Worm (Caenorhabditis elegans) whole organism, midembryonic: ENCODE measurements around the gene fbxa-14.

Source experiments
- T22C8.4 ChIP-seq: fragments of 200-800 bp; sonication (Bioruptor generic); IDR thresholded peaks from 2 replicates; pipeline ENCODE4 v1.3.6; 2022; ENCODE audit warnings: missing genetic modification characterization, missing compliant biosample characterization
- cog-1 ChIP-seq: sonication (generic microtip); optimal IDR thresholded peaks from 2 replicates; lab custom pipeline; 2016; ENCODE audit warnings: missing genetic modification characterization, missing compliant biosample characterization
- flt-1 ChIP-seq: fragments of 200-800 bp; sonication (Bioruptor generic); IDR thresholded peaks from 2 replicates; pipeline ENCODE4 v1.3.6; 2022; ENCODE audit warnings: missing genetic modification characterization, missing compliant biosample characterization
- klf-2 ChIP-seq: fragments of 200-800 bp; sonication (Bioruptor generic); conservative IDR thresholded peaks from 2 replicates; pipeline ENCODE4 v1.3.6; 2022; ENCODE audit warnings: missing genetic modification reagents, missing genetic modification characterization, missing compliant biosample characterization
- med-1 ChIP-seq: sonication (generic microtip); optimal IDR thresholded peaks from 2 replicates; lab custom pipeline; 2017; ENCODE audit warnings: missing genetic modification characterization, mild to moderate bottlenecking, missing compliant biosample characterization, antibody characterized with exemption, missing genetic modification reagents; ENCODE audit not compliant: insufficient read depth
- tab-1 ChIP-seq: fragments of 200-800 bp; sonication (Bioruptor generic); IDR thresholded peaks from 2 replicates; pipeline ENCODE4 v1.3.6; 2022; ENCODE audit warnings: missing genetic modification characterization, missing compliant biosample characterization
- ztf-23 ChIP-seq: fragments of 200-800 bp; sonication (Bioruptor generic); IDR thresholded peaks from 2 replicates; pipeline ENCODE4 v1.3.6; 2022; ENCODE audit warnings: missing genetic modification reagents, missing genetic modification characterization, missing compliant biosample characterization
- ztf-29 ChIP-seq: fragments of 200-800 bp; sonication (Bioruptor generic); IDR thresholded peaks from 2 replicates; pipeline ENCODE4 v1.3.6; 2022; ENCODE audit warnings: missing genetic modification reagents, missing genetic modification characterization, missing compliant biosample characterization

DNA sequence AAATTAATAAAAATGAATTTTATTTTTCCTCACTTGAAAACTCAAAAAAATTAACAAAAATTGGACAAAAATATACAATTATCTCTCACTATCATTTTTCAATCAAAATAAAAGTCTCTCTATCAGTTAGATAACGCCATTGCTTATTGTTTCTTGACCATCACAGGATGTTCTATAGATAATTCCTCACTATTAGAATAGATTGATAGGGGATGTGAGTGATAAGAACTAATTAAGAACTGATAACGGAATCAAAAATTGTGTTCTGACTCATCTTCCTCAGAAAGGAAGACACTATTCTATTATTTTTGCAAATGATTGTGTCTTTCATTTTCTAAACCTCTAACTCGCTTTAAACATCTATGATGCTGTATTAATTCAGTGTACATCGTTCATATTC lies 35.3 kb downstream of the fbxa-14 start:
- no peak for TF ChIP-seq cog-1 (tag; lab: Kevin White, UChicago)
- TF ChIP-seq tab-1 (GFP tag; lab: Robert Waterston, UW): no peak
- no peak for TF ChIP-seq flt-1
- TF ChIP-seq ztf-23: no peak
- no peak for TF ChIP-seq med-1 (GFP tag; lab: Kevin White, UChicago)
- TF ChIP-seq klf-2 (GFP tag; lab: Robert Waterston, UW): no peak
- TF ChIP-seq ztf-29: no peak
- no peak for TF ChIP-seq T22C8.4 (GFP tag; lab: Robert Waterston, UW)
